Fruit fly (Drosophila melanogaster): ENCODE measurements around the gene RpL7-like.

Gene RpL7-like

dm6 chr2L:12026458-12027431, 29.4 kb upstream of the RpL7-like start (continued):
- TF ChIP-seq CG14050 (GFP tag; IDR thresholded peaks at IDR 0.05) (peak; percentile 9; the same call in 1 of the 3 replicates), ab (GFP tag; optimal IDR thresholded peaks at IDR 0.05) (no peak), zf30C (GFP tag; optimal IDR thresholded peaks at IDR 0.05) (peak; percentile 41), bbx (GFP tag; IDR thresholded peaks at IDR 0.05; ENCODE audit: partially characterized antibody) (no peak), CG33557 (GFP tag; optimal IDR thresholded peaks at IDR 0.05) (no peak), B-H2 (GFP tag; optimal IDR thresholded peaks at IDR 0.05) (no peak), CG17359 (tag; optimal IDR thresholded peaks at IDR 0.05) (peak; percentile 30), HmgZ (tag; optimal IDR thresholded peaks at IDR 0.05) (no peak), CG9727 (GFP tag; optimal IDR thresholded peaks at IDR 0.05) (peak; percentile 77), klu (GFP tag; IDR thresholded peaks at IDR 0.05) (0 out of 2 replicates have a peak, but pooled peaks have one; percentile 13), fd3F (GFP tag; optimal IDR thresholded peaks at IDR 0.05) (peak; percentile 4), pfk (GFP tag; optimal IDR thresholded peaks at IDR 0.05) (no peak), rib (GFP tag; IDR thresholded peaks at IDR 0.05) (no peak), toy (GFP tag; IDR thresholded peaks at IDR 0.05) (no peak), chm (GFP tag; IDR thresholded peaks at IDR 0.05) (0 out of 2 replicates have a peak, but pooled peaks have one; percentile 40), CG34422 (GFP tag; IDR thresholded peaks at IDR 0.05) (peak; percentile 44; the same call in 2 of the 3 replicates), yki (optimal IDR thresholded peaks at IDR 0.05) (no peak), schlank (tag; optimal IDR thresholded peaks at IDR 0.05) (no peak), CG12155 (GFP tag; optimal IDR thresholded peaks at IDR 0.05) (peak; percentile 11), BtbVII (GFP tag; optimal IDR thresholded peaks at IDR 0.05) (no peak), cg (GFP tag; optimal IDR thresholded peaks at IDR 0.05) (no peak), CG30020 (tag; optimal IDR thresholded peaks at IDR 0.05) (peak; percentile 11), mirr (GFP tag; optimal IDR thresholded peaks at IDR 0.05) (peak; percentile 10), run (tag; optimal IDR thresholded peaks at IDR 0.05) (no peak), Bteb2 (GFP tag; optimal IDR thresholded peaks at IDR 0.05) (peak; percentile 10), bowl (GFP tag; IDR thresholded peaks at IDR 0.05) (no peak), da (GFP tag; optimal IDR thresholded peaks at IDR 0.05) (peak; percentile 12), tio (GFP tag; optimal IDR thresholded peaks at IDR 0.05) (peak; percentile 69), CG17612 (GFP tag; IDR thresholded peaks at IDR 0.05) (peak; percentile 23; the same call in 1 of the 2 replicates), ap (GFP tag; IDR thresholded peaks at IDR 0.05) (no peak), dm (GFP tag; optimal IDR thresholded peaks at IDR 0.05) (peak; percentile 35), vfl (GFP tag; optimal IDR thresholded peaks at IDR 0.05) (no peak), CG13775 (GFP tag; optimal IDR thresholded peaks at IDR 0.05) (peak; percentile 72), Med (GFP tag) (peak; percentile 75), gcm2 (GFP tag; optimal IDR thresholded peaks at IDR 0.05) (peak; percentile 47), CG3838 (GFP tag; optimal IDR thresholded peaks at IDR 0.05) (no peak), E2f1 (GFP tag; IDR thresholded peaks at IDR 0.05) (peak; percentile 47; the same call in 1 of the 2 replicates), Abd-B (GFP tag; optimal IDR thresholded peaks at IDR 0.05) (peak; percentile 29), abd-A (tag; optimal IDR thresholded peaks at IDR 0.05) (no peak), CG11723 (GFP tag; optimal IDR thresholded peaks at IDR 0.05) (peak; percentile 19), CG15696 (tag; optimal IDR thresholded peaks at IDR 0.05) (no peak), Ada2b (GFP tag; IDR thresholded peaks at IDR 0.05) (no peak), dati (GFP tag; IDR thresholded peaks at IDR 0.05) (peak; percentile 13; the same call in 1 of the 2 replicates), CG4360 (GFP tag; IDR thresholded peaks at IDR 0.05) (peak; percentile 62), her (GFP tag; optimal IDR thresholded peaks at IDR 0.05) (no peak), CG32772 (GFP tag; IDR thresholded peaks at IDR 0.05) (peak; percentile 27), CG4404 (GFP tag; IDR thresholded peaks at IDR 0.05) (no peak), ro (GFP tag; IDR thresholded peaks at IDR 0.05) (no peak), az2 (GFP tag; optimal IDR thresholded peaks at IDR 0.05) (peak; percentile 32)

All from whole organism, embryonic.